Worm (Caenorhabditis elegans) whole organism, L1 larva: ENCODE results near the gene ZC455.1.

Experiments
- C04F5.9 ChIP-seq: sonication (generic microtip); optimal IDR thresholded peaks from 2 replicates; lab custom pipeline; 2016; ENCODE audit warnings: missing genetic modification characterization, missing compliant biosample characterization
- C16A3.4 ChIP-seq: fragments of 150-350 bp; optimal IDR thresholded peaks from 2 replicates; lab custom pipeline; 2014; ENCODE audit warnings: missing biosample characterization, missing genetic modification characterization
- F16B12.6 ChIP-seq: fragments of 150-350 bp; optimal IDR thresholded peaks from 2 replicates; lab custom pipeline; 2014; ENCODE audit warnings: missing biosample characterization, missing genetic modification characterization
- Y116A8C.19 ChIP-seq: sonication (generic microtip); optimal IDR thresholded peaks from 2 replicates; lab custom pipeline; 2016; ENCODE audit warnings: missing compliant biosample characterization, missing genetic modification characterization, borderline replicate concordance
- aha-1 ChIP-seq: fragments of 150-350 bp; optimal IDR thresholded peaks from 2 replicates; lab custom pipeline; 2014; ENCODE audit warnings: missing biosample characterization, missing genetic modification characterization
- alr-1 ChIP-seq: fragments of 200-800 bp; sonication (Bioruptor generic); optimal IDR thresholded peaks from 2 replicates; lab custom pipeline; 2018; ENCODE audit warnings: borderline replicate concordance, mild to moderate bottlenecking, missing genetic modification characterization, missing compliant biosample characterization
- blmp-1 ChIP-seq: fragments of 150-350 bp; optimal IDR thresholded peaks from 2 replicates; lab custom pipeline; 2014; ENCODE audit warnings: missing biosample characterization, missing genetic modification characterization
- ceh-63 ChIP-seq: fragments of 200-800 bp; sonication (Bioruptor generic); optimal IDR thresholded peaks from 2 replicates; lab custom pipeline; 2018; ENCODE audit warnings: mild to moderate bottlenecking, missing genetic modification characterization, missing compliant biosample characterization
- ceh-90 ChIP-seq: sonication (generic microtip); optimal IDR thresholded peaks from 2 replicates; lab custom pipeline; 2016; ENCODE audit warnings: missing genetic modification characterization, missing compliant biosample characterization
- ces-1 ChIP-seq: fragments of 150-350 bp; optimal IDR thresholded peaks from 2 replicates; lab custom pipeline; 2014; ENCODE audit warnings: missing biosample characterization, missing genetic modification reagents, missing genetic modification characterization
- dsc-1 ChIP-seq: sonication (generic microtip); optimal IDR thresholded peaks from 2 replicates; lab custom pipeline; 2016; ENCODE audit warnings: mild to moderate bottlenecking, missing genetic modification characterization, missing compliant biosample characterization
- efl-1 ChIP-seq, 4 experiments: fragments of 150-350 bp; optimal IDR thresholded peaks in 3 of 4; peaks in 1 of 4; 1 replicate in 1 of 4; 2 replicates in 3 of 4; lab custom pipeline; 2014; ENCODE audit warnings: missing biosample characterization in 2 of 4, missing genetic modification characterization in 2 of 4, missing genetic modification reagents in 2 of 4
- elt-2 ChIP-seq: sonication (generic microtip); optimal IDR thresholded peaks from 2 replicates; lab custom pipeline; 2016; ENCODE audit warnings: missing genetic modification characterization, mild to moderate bottlenecking, inconsistent platforms, missing compliant biosample characterization, missing genetic modification reagents
- elt-3 ChIP-seq, 6 experiments: fragments of 150-350 bp in 1 of 6; sonication (generic microtip); optimal IDR thresholded peaks; 2 replicates each; lab custom pipeline; 2017 to 2018; ENCODE audit warnings: missing biosample characterization in 6 of 6, missing genetic modification characterization in 6 of 6, inconsistent platforms in 1 of 6
- ets-5 ChIP-seq: fragments of 200-800 bp; sonication (Bioruptor generic); IDR thresholded peaks from 2 replicates; pipeline ENCODE4 v1.3.6; 2022; ENCODE audit warnings: missing genetic modification characterization, missing compliant biosample characterization
- fkh-10 ChIP-seq: sonication (generic microtip); optimal IDR thresholded peaks from 2 replicates; lab custom pipeline; 2017; ENCODE audit warnings: missing biosample characterization, missing genetic modification reagents, missing genetic modification characterization
- fkh-4 ChIP-seq: sonication (generic microtip); optimal IDR thresholded peaks from 2 replicates; lab custom pipeline; 2016; ENCODE audit warnings: missing compliant biosample characterization, missing genetic modification characterization, borderline replicate concordance
- fos-1 ChIP-seq: fragments of 150-350 bp; optimal IDR thresholded peaks from 2 replicates; lab custom pipeline; 2014; ENCODE audit warnings: missing biosample characterization, missing genetic modification characterization
- hlh-4 ChIP-seq: sonication (generic microtip); optimal IDR thresholded peaks from 2 replicates; lab custom pipeline; 2016; ENCODE audit warnings: mild to moderate bottlenecking, missing genetic modification characterization, missing compliant biosample characterization
- irx-1 ChIP-seq: sonication (generic microtip); optimal IDR thresholded peaks from 2 replicates; lab custom pipeline; 2016; ENCODE audit warnings: missing genetic modification characterization, missing compliant biosample characterization
- isw-1 ChIP-seq: fragments of 200-800 bp; sonication (Bioruptor generic); IDR thresholded peaks from 2 replicates; pipeline ENCODE4 v1.3.6; 2022; ENCODE audit warnings: missing genetic modification characterization, missing compliant biosample characterization
- jun-1 ChIP-seq: fragments of 150-350 bp; optimal IDR thresholded peaks from 2 replicates; lab custom pipeline; 2014; ENCODE audit warnings: missing biosample characterization, missing genetic modification reagents, missing genetic modification characterization
- lin-13 ChIP-seq: fragments of 150-350 bp; optimal IDR thresholded peaks from 2 replicates; lab custom pipeline; 2014; ENCODE audit warnings: missing biosample characterization, missing genetic modification reagents, missing genetic modification characterization
- lin-35 ChIP-seq, 2 experiments: fragments of 150-350 bp; optimal IDR thresholded peaks; 2 replicates each; lab custom pipeline; 2014; ENCODE audit warnings: missing biosample characterization in 2 of 2, missing genetic modification characterization in 2 of 2, missing genetic modification reagents in 2 of 2
- lin-39 ChIP-seq: fragments of 150-350 bp; optimal IDR thresholded peaks from 2 replicates; lab custom pipeline; 2014; ENCODE audit warnings: missing biosample characterization, missing genetic modification reagents, missing genetic modification characterization
- mab-9 ChIP-seq: fragments of 200-800 bp; sonication (Bioruptor generic); IDR thresholded peaks from 2 replicates; pipeline ENCODE4 v1.3.6; 2022; ENCODE audit warnings: missing genetic modification reagents, missing genetic modification characterization, missing compliant biosample characterization
- mdl-1 ChIP-seq, 2 experiments: fragments of 150-350 bp; optimal IDR thresholded peaks; 2 replicates each; lab custom pipeline; 2014 to 2017; ENCODE audit warnings: missing biosample characterization in 2 of 2, missing genetic modification characterization in 2 of 2, inconsistent platforms in 1 of 2
- nhr-11 ChIP-seq: fragments of 150-350 bp; optimal IDR thresholded peaks from 2 replicates; lab custom pipeline; 2014; ENCODE audit warnings: missing biosample characterization, missing genetic modification characterization
- nhr-12 ChIP-seq: sonication (generic microtip); optimal IDR thresholded peaks from 2 replicates; lab custom pipeline; 2017; ENCODE audit warnings: missing biosample characterization, missing genetic modification characterization
- nhr-19 ChIP-seq: fragments of 200-800 bp; sonication (Bioruptor generic); conservative IDR thresholded peaks from 2 replicates; pipeline ENCODE4 v1.3.6; 2022; ENCODE audit warnings: missing genetic modification characterization, missing compliant biosample characterization
- nhr-237 ChIP-seq: fragments of 150-350 bp; optimal IDR thresholded peaks from 2 replicates; lab custom pipeline; 2014; ENCODE audit warnings: missing biosample characterization, missing genetic modification characterization
- nhr-28 ChIP-seq: fragments of 150-350 bp; optimal IDR thresholded peaks from 2 replicates; lab custom pipeline; 2014; ENCODE audit warnings: missing biosample characterization, missing genetic modification characterization
- nhr-77 ChIP-seq: fragments of 150-350 bp; optimal IDR thresholded peaks from 2 replicates; lab custom pipeline; 2014; ENCODE audit warnings: missing biosample characterization, missing genetic modification characterization
- nhr-85 ChIP-seq: sonication (generic microtip); peaks from one replicate; lab custom pipeline; 2016; ENCODE audit warnings: missing genetic modification characterization, inconsistent platforms, missing compliant biosample characterization
- pax-3 ChIP-seq: fragments of 200-800 bp; sonication (Bioruptor generic); optimal IDR thresholded peaks from 2 replicates; lab custom pipeline; 2018; ENCODE audit warnings: mild to moderate bottlenecking, missing genetic modification characterization, moderate library complexity, missing compliant biosample characterization
- pqm-1 ChIP-seq: sonication (generic microtip); optimal IDR thresholded peaks from 3 replicates; lab custom pipeline; 2017; ENCODE audit warnings: missing biosample characterization, missing genetic modification characterization
- rnt-1 ChIP-seq: sonication (generic microtip); optimal IDR thresholded peaks from 2 replicates; lab custom pipeline; 2016; ENCODE audit warnings: mild to moderate bottlenecking, missing genetic modification characterization, moderate library complexity, missing compliant biosample characterization
- snu-23 ChIP-seq: sonication (generic microtip); optimal IDR thresholded peaks from 2 replicates; lab custom pipeline; 2016; ENCODE audit warnings: missing genetic modification characterization, missing compliant biosample characterization
- sox-4 ChIP-seq: sonication (generic microtip); optimal IDR thresholded peaks from 2 replicates; lab custom pipeline; 2016; ENCODE audit warnings: missing genetic modification characterization, missing compliant biosample characterization
- sptf-1 ChIP-seq: fragments of 150-350 bp; optimal IDR thresholded peaks from 2 replicates; lab custom pipeline; 2014; ENCODE audit warnings: missing biosample characterization, missing genetic modification characterization
- unc-130 ChIP-seq: fragments of 150-350 bp; optimal IDR thresholded peaks from 2 replicates; lab custom pipeline; 2017; ENCODE audit warnings: missing biosample characterization, missing genetic modification characterization, inconsistent platforms
- unc-62 ChIP-seq: fragments of 150-350 bp; optimal IDR thresholded peaks from 2 replicates; lab custom pipeline; 2014; ENCODE audit warnings: missing biosample characterization, missing genetic modification reagents, missing genetic modification characterization
- unc-86 ChIP-seq: sonication (generic microtip); optimal IDR thresholded peaks from 2 replicates; lab custom pipeline; 2016; ENCODE audit warnings: missing genetic modification characterization, missing compliant biosample characterization
- unc-98 ChIP-seq: fragments of 200-800 bp; sonication (Bioruptor generic); IDR thresholded peaks from 2 replicates; pipeline ENCODE4 v1.3.6; 2022; ENCODE audit warnings: missing genetic modification characterization, missing compliant biosample characterization
- xbp-1 ChIP-seq: sonication (generic microtip); optimal IDR thresholded peaks from 2 replicates; lab custom pipeline; 2016; ENCODE audit warnings: missing genetic modification characterization, missing compliant biosample characterization
- zip-4 ChIP-seq: fragments of 200-800 bp; sonication (Bioruptor generic); optimal IDR thresholded peaks from 2 replicates; lab custom pipeline; 2018; ENCODE audit warnings: mild to moderate bottlenecking, missing genetic modification characterization, moderate library complexity, missing compliant biosample characterization

ZC455.1 gene

ce11 chrV:12814481-12814882 lies 41.2 kb downstream of the ZC455.1 start (continued):
- TF ChIP-seq ets-5 (no peak), sptf-1 (tag; lab: Kevin White, UChicago) (no peak), nhr-237 (tag; lab: Kevin White, UChicago) (no peak), unc-62 (no peak), C04F5.9 (no peak), snu-23 (GFP tag; lab: Kevin White, UChicago) (peak; percentile 64), hlh-4 (tag; lab: Kevin White, UChicago) (no peak)

ce11 chrV:12815386-12815785 lies 42.1 kb downstream of the ZC455.1 start:
- TF ChIP-seq C16A3.4 (tag; lab: Kevin White, UChicago) = peak; percentile 22
- no peak for TF ChIP-seq elt-2 (tag; lab: Kevin White, UChicago)
- no peak for TF ChIP-seq jun-1 (tag; lab: Kevin White, UChicago)
- TF ChIP-seq lin-35 (GFP tag; optimal IDR thresholded peaks at IDR 0.05; lab: Kevin White, UChicago) = peak in 1 of 2 experiments; percentile 2

ce11 chrV:12816672-12817071 lies 43.4 kb downstream of the ZC455.1 start:
- TF ChIP-seq blmp-1 (tag; lab: Kevin White, UChicago) (peak; percentile 27), efl-1 (optimal IDR thresholded peaks at IDR 0.05; lab: Kevin White, UChicago) (no peak), efl-1 (GFP tag; optimal IDR thresholded peaks at IDR 0.05 in 1 of 2; lab: Kevin White, UChicago) (no peak)

ce11 chrV:12818486-12818885 lies 45.2 kb downstream of the ZC455.1 start:
- no peak for TF ChIP-seq ces-1

- TF ChIP-seq ceh-90 (tag; lab: Kevin White, UChicago) (no peak), fos-1 (no peak), hlh-4 (tag; lab: Kevin White, UChicago) (no peak), unc-86 (tag; lab: Kevin White, UChicago) (peak; percentile 34), nhr-85 (tag; lab: Kevin White, UChicago) (no peak), mdl-1 (tag; optimal IDR thresholded peaks at IDR 0.05; lab: Kevin White, UChicago) (no peak), nhr-77 (tag; lab: Kevin White, UChicago) (no peak), elt-3 (tag; optimal IDR thresholded peaks at IDR 0.05; lab: Kevin White, UChicago) (no peak), xbp-1 (peak; percentile 21), ces-1 (no peak), snu-23 (GFP tag; lab: Kevin White, UChicago) (peak; percentile 18), aha-1 (tag; lab: Kevin White, UChicago) (no peak), fkh-10 (GFP tag; lab: Kevin White, UChicago) (peak; percentile 42), sox-4 (no peak), fkh-4 (no peak), nhr-28 (no peak), lin-13 (GFP tag; lab: Kevin White, UChicago) (no peak), zip-4 (no peak), ceh-63 (GFP tag; lab: Kevin White, UChicago) (no peak), alr-1 (tag; lab: Kevin White, UChicago) (no peak), unc-130 (tag; lab: Kevin White, UChicago) (no peak), nhr-12 (tag; lab: Kevin White, UChicago) (no peak), nhr-11 (tag; lab: Kevin White, UChicago) (no peak), irx-1 (no peak), F16B12.6 (tag; lab: Kevin White, UChicago) (no peak), pax-3 (tag; lab: Kevin White, UChicago) (peak; percentile 78), pqm-1 (tag; lab: Kevin White, UChicago) (no peak), unc-98 (GFP tag; lab: Robert Waterston, UW) (no peak), C16A3.4 (tag; lab: Kevin White, UChicago) (no peak), rnt-1 (no peak), Y116A8C.19 (tag; lab: Kevin White, UChicago) (no peak), isw-1 (GFP tag; lab: Robert Waterston, UW) (no peak; the same call in 1 of the 2 replicates), dsc-1 (tag; lab: Kevin White, UChicago) (peak; percentile 8), lin-39 (tag; lab: Kevin White, UChicago) (no peak), mab-9 (no peak), nhr-19 (GFP tag; lab: Robert Waterston, UW) (no peak), C04F5.9 (no peak)
Observed at ce11 chrV:12819155-12819554, 45.8 kb downstream of the ZC455.1 start.
